Fruit fly (Drosophila melanogaster): Measurements from ENCODE around the gene CG5050.

Gene CG5050

DNA sequence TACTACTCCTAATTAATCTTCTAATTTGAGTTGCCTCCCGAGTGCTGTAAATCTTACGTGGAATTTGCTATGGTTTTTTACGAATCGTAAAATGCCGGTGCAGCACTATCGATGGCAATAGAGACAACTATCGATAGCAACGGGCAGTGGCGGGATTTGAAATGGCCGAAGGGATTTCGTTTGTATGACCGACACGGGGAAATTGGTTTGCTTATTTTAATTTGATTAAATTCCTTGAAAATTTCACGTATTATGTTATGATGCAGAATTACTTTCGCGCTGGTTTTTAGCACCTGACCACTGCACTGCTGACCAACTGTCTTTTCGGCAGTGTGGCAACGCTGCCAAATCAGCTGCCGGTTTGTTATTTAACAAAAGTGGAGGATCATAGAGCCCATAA, 31.4 kb downstream of the CG5050 start, which contains the start of the genes GCS2beta and CG5131 (continued):
- peak; percentile 91 for TF ChIP-seq Eip75B (GFP tag; optimal IDR thresholded peaks at IDR 0.05)
- TF ChIP-seq net (GFP tag; optimal IDR thresholded peaks at IDR 0.05) = peak; percentile 92
- TF ChIP-seq CG9139 (GFP tag; optimal IDR thresholded peaks at IDR 0.05) = no peak
- TF ChIP-seq CG8119 (GFP tag; IDR thresholded peaks at IDR 0.05) = peak; percentile 87
- TF ChIP-seq dsx (GFP tag; optimal IDR thresholded peaks at IDR 0.05; ENCODE audit: poor library complexity, severe bottlenecking) = peak; percentile 61
- peak; percentile 97 for TF ChIP-seq Hr39 (GFP tag; optimal IDR thresholded peaks at IDR 0.05)
- TF ChIP-seq CG7368 (GFP tag; optimal IDR thresholded peaks at IDR 0.05) = peak; percentile 92
- no peak for TF ChIP-seq fkh (GFP tag; optimal IDR thresholded peaks at IDR 0.05)
- peak; percentile 93 for TF ChIP-seq dac (GFP tag; optimal IDR thresholded peaks at IDR 0.05)
- peak; percentile 95 for TF ChIP-seq OdsH (GFP tag; optimal IDR thresholded peaks at IDR 0.05)
- peak; percentile 97 for TF ChIP-seq CG31627 (GFP tag; optimal IDR thresholded peaks at IDR 0.05)
- TF ChIP-seq spab (GFP tag; optimal IDR thresholded peaks at IDR 0.05) = peak; percentile 61
- peak; percentile 89 for TF ChIP-seq Met (GFP tag; optimal IDR thresholded peaks at IDR 0.05)
- TF ChIP-seq CG6792 (GFP tag; optimal IDR thresholded peaks at IDR 0.05) = peak; percentile 85

dm6 chr2L:17485457-17485856, 32.7 kb downstream of the CG5050 start, which contains the start of the genes CG43221 and CG43645:
Gene CG43221 (plus strand): TSS chr2L:17485757.
Gene CG43645 (plus strand): TSS chr2L:17485757.
- TF ChIP-seq CG6854 (GFP tag; optimal IDR thresholded peaks at IDR 0.05) (no peak), CG11762 (GFP tag; optimal IDR thresholded peaks at IDR 0.05; ENCODE audit: insufficient read depth) (no peak), acj6 (GFP tag; optimal IDR thresholded peaks at IDR 0.05) (no peak), svp (GFP tag) (no peak), CG31627 (GFP tag; optimal IDR thresholded peaks at IDR 0.05) (no peak), Ets21C (GFP tag; optimal IDR thresholded peaks at IDR 0.05) (no peak)

- no peak for TF ChIP-seq CG10669 (GFP tag; optimal IDR thresholded peaks at IDR 0.05)
- no peak for TF ChIP-seq Met (GFP tag; optimal IDR thresholded peaks at IDR 0.05)
- no peak for TF ChIP-seq CG3919 (GFP tag; optimal IDR thresholded peaks at IDR 0.05)
- TF ChIP-seq Sox15 (GFP tag; optimal IDR thresholded peaks at IDR 0.05) = no peak
- no peak for TF ChIP-seq Eip93F (GFP tag; optimal IDR thresholded peaks at IDR 0.05)
- TF ChIP-seq CG8119 (GFP tag; IDR thresholded peaks at IDR 0.05) = no peak
- no peak for TF ChIP-seq CG15336 (GFP tag; IDR thresholded peaks at IDR 0.05)
Measured at dm6 chr2L:17486264-17486663, 33.5 kb downstream of the CG5050 start, which contains the start of gene CG43220. Gene CG43220 (plus strand): TSS chr2L:17486564.

- TF ChIP-seq lz (GFP tag; optimal IDR thresholded peaks at IDR 0.05) (no peak), CG15336 (GFP tag; IDR thresholded peaks at IDR 0.05) (peak; percentile 49; the same call in 1 of the 2 replicates), CG8119 (GFP tag; IDR thresholded peaks at IDR 0.05) (peak; percentile 65), svp (GFP tag) (no peak), Gug (GFP tag; IDR thresholded peaks at IDR 0.05) (no peak), CG3032 (tag; optimal IDR thresholded peaks at IDR 0.05) (no peak), eg (GFP tag; IDR thresholded peaks at IDR 0.05) (no peak), CG11294 (GFP tag; IDR thresholded peaks at IDR 0.05) (no peak), Sox14 (GFP tag; optimal IDR thresholded peaks at IDR 0.05) (no peak), CG6808 (GFP tag; optimal IDR thresholded peaks at IDR 0.05) (no peak), Ets21C (GFP tag; optimal IDR thresholded peaks at IDR 0.05) (no peak), CG1621 (tag; optimal IDR thresholded peaks at IDR 0.05) (no peak), CG9139 (GFP tag; optimal IDR thresholded peaks at IDR 0.05) (no peak), CG32006 (GFP tag; optimal IDR thresholded peaks at IDR 0.05) (peak; percentile 89), Smox (GFP tag; optimal IDR thresholded peaks at IDR 0.05) (no peak), CG8319 (GFP tag; optimal IDR thresholded peaks at IDR 0.05) (no peak), Eip75B (GFP tag; optimal IDR thresholded peaks at IDR 0.05) (no peak), acj6 (GFP tag; optimal IDR thresholded peaks at IDR 0.05) (peak; percentile 16), dsx (GFP tag; optimal IDR thresholded peaks at IDR 0.05; ENCODE audit: poor library complexity, severe bottlenecking) (no peak)
Measured at dm6 chr2L:17492680-17493079, 40.0 kb downstream of the CG5050 start.

Data from whole organism, prepupa.